Worm (Caenorhabditis elegans) whole organism, L3 larva: ENCODE results near the gene K01C8.2.

Experiments used
- ZK546.5 ChIP-seq: sonication (generic microtip); optimal IDR thresholded peaks from 2 replicates; lab custom pipeline; 2017; ENCODE audit warnings: missing biosample characterization, missing genetic modification characterization
- daf-12 ChIP-seq: fragments of 150-350 bp; optimal IDR thresholded peaks from 2 replicates; lab custom pipeline; 2014; ENCODE audit warnings: missing biosample characterization, missing genetic modification reagents, missing genetic modification characterization
- elt-2 ChIP-seq: sonication (generic microtip); optimal IDR thresholded peaks from 2 replicates; lab custom pipeline; 2016; ENCODE audit warnings: missing genetic modification reagents, mild to moderate bottlenecking, missing genetic modification characterization, missing compliant biosample characterization
- fos-1 ChIP-seq: fragments of 150-350 bp; optimal IDR thresholded peaks from 2 replicates; lab custom pipeline; 2014; ENCODE audit warnings: missing biosample characterization, missing genetic modification characterization
- hmg-11 ChIP-seq: sonication (generic microtip); optimal IDR thresholded peaks from 2 replicates; lab custom pipeline; 2016; ENCODE audit warnings: missing genetic modification characterization, missing compliant biosample characterization
- jun-1 ChIP-seq: fragments of 150-350 bp; optimal IDR thresholded peaks from 2 replicates; lab custom pipeline; 2014; ENCODE audit warnings: missing biosample characterization, missing genetic modification reagents, missing genetic modification characterization
- mml-1 ChIP-seq: fragments of 150-350 bp; sonication (generic microtip); optimal IDR thresholded peaks from 3 replicates; lab custom pipeline; 2014; ENCODE audit warnings: missing biosample characterization, missing genetic modification characterization
- nhr-43 ChIP-seq: sonication (generic microtip); optimal IDR thresholded peaks from 2 replicates; lab custom pipeline; 2016; ENCODE audit warnings: mild to moderate bottlenecking, missing genetic modification characterization, missing compliant biosample characterization; ENCODE audit not compliant: poor library complexity, severe bottlenecking
- nhr-77 ChIP-seq: fragments of 150-350 bp; optimal IDR thresholded peaks from 2 replicates; lab custom pipeline; 2014; ENCODE audit warnings: missing biosample characterization, missing genetic modification characterization
- sea-2 ChIP-seq: fragments of 150-350 bp; sonication (generic microtip); optimal IDR thresholded peaks from 4 replicates; lab custom pipeline; 2014; ENCODE audit warnings: missing biosample characterization, missing genetic modification reagents, missing genetic modification characterization
- tbx-2 ChIP-seq: sonication (generic microtip); optimal IDR thresholded peaks from 2 replicates; lab custom pipeline; 2016; ENCODE audit warnings: mild to moderate bottlenecking, missing genetic modification characterization, missing compliant biosample characterization
- ztf-11 ChIP-seq: fragments of 150-350 bp; optimal IDR thresholded peaks from 2 replicates; lab custom pipeline; 2014; ENCODE audit warnings: missing biosample characterization, missing genetic modification characterization

K01C8.2 gene

DNA sequence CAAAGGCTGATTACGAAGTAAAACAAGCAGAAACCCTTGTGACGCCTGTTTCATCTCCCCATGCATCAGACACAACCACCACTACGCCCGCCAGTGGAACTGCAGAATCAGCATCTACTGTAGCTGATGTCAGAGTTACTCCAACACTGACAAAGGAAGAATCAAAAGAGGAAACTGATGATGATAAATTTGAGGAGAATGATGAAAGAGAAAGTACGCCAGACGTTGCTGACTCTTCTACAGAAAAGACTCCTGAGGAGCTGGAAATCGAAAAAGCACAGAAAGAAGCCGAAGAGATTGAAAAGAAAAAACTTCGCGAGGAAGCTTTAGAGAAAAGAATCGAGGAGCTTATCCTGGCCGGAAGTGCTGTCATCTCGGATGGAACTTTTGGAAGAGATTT is 51.0 kb downstream of the K01C8.2 start:
- TF ChIP-seq sea-2 (GFP tag; lab: Kevin White, UChicago), result no peak
- no peak for TF ChIP-seq nhr-77 (tag; lab: Kevin White, UChicago)
- no peak for TF ChIP-seq ztf-11 (tag; lab: Kevin White, UChicago)
- no peak for TF ChIP-seq hmg-11 (tag; lab: Kevin White, UChicago)
- no peak for TF ChIP-seq tbx-2 (tag; lab: Kevin White, UChicago)
- TF ChIP-seq nhr-43 (tag; lab: Kevin White, UChicago), result no peak
- no peak for TF ChIP-seq daf-12 (tag; lab: Kevin White, UChicago)
- TF ChIP-seq mml-1 (tag; lab: Kevin White, UChicago), result no peak
- TF ChIP-seq jun-1 (tag; lab: Kevin White, UChicago), result no peak
- TF ChIP-seq fos-1 (tag; lab: Kevin White, UChicago), result no peak
- no peak for TF ChIP-seq elt-2 (tag; lab: Kevin White, UChicago)
- no peak for TF ChIP-seq ZK546.5 (tag; lab: Kevin White, UChicago)
